Fruit fly (Drosophila melanogaster) whole organism, embryonic: Measurements from ENCODE around the gene CG14561.

Experiments
- BtbVII ChIP-seq: fragments of 200-800 bp; sonication (Bioruptor generic); optimal IDR thresholded peaks from 3 replicates; lab custom pipeline; 2017; ENCODE audit warnings: missing biosample characterization, mild to moderate bottlenecking, missing genetic modification characterization
- CG10321 ChIP-seq: fragments of 200-800 bp; sonication (Bioruptor generic); IDR thresholded peaks from 2 replicates; pipeline ENCODE4 v1.3.6; 2022; ENCODE audit warnings: missing biosample characterization, missing genetic modification characterization
- CG11247 ChIP-seq: fragments of 200-800 bp; sonication (Bioruptor generic); IDR thresholded peaks from 2 replicates; pipeline ENCODE4 v1.3.6; 2022; ENCODE audit warnings: missing biosample characterization, missing genetic modification characterization
- CG11398 ChIP-seq: fragments of 200-800 bp; sonication (Bioruptor generic); optimal IDR thresholded peaks from 2 replicates; lab custom pipeline; 2016; ENCODE audit warnings: missing biosample characterization, missing genetic modification characterization
- CG11560 ChIP-seq: fragments of 200-800 bp; sonication (Bioruptor generic); IDR thresholded peaks from 3 replicates; pipeline ENCODE4 v1.3.6; 2022; ENCODE audit warnings: missing biosample characterization, missing genetic modification characterization
- CG12219 ChIP-seq: fragments of 200-800 bp; sonication (Bioruptor generic); optimal IDR thresholded peaks from 3 replicates; lab custom pipeline; 2018; ENCODE audit warnings: missing biosample characterization, mild to moderate bottlenecking, missing genetic modification characterization
- CG13624 ChIP-seq: fragments of 200-800 bp; sonication (Bioruptor generic); optimal IDR thresholded peaks from 2 replicates; lab custom pipeline; 2016; ENCODE audit warnings: missing biosample characterization, missing genetic modification characterization
- CG15601 ChIP-seq: fragments of 200-800 bp; sonication (Bioruptor generic); optimal IDR thresholded peaks from 3 replicates; lab custom pipeline; 2019; ENCODE audit warnings: missing biosample characterization, mild to moderate bottlenecking, missing genetic modification characterization, moderate library complexity
- CG17359 ChIP-seq: fragments of 200-800 bp; sonication (Bioruptor generic); optimal IDR thresholded peaks from 3 replicates; lab custom pipeline; 2018; ENCODE audit warnings: missing biosample characterization, mild to moderate bottlenecking, missing genetic modification characterization, moderate library complexity
- CG17385 ChIP-seq: fragments of 200-800 bp; sonication (Bioruptor generic); optimal IDR thresholded peaks from 3 replicates; lab custom pipeline; 2018; ENCODE audit warnings: missing biosample characterization, mild to moderate bottlenecking, missing genetic modification characterization
- CG18476 ChIP-seq: fragments of 200-800 bp; sonication (Bioruptor generic); optimal IDR thresholded peaks from 2 replicates; lab custom pipeline; 2016; ENCODE audit warnings: missing biosample characterization, mild to moderate bottlenecking, missing genetic modification characterization
- CG18764 ChIP-seq: fragments of 200-800 bp; sonication (Bioruptor generic); optimal IDR thresholded peaks from 3 replicates; lab custom pipeline; 2016; ENCODE audit warnings: missing biosample characterization, missing genetic modification characterization
- CG30431 ChIP-seq: fragments of 200-800 bp; sonication (Bioruptor generic); optimal IDR thresholded peaks from 2 replicates; lab custom pipeline; 2017; ENCODE audit warnings: missing biosample characterization, missing genetic modification characterization
- CG32772 ChIP-seq: fragments of 200-800 bp; sonication (Bioruptor generic); IDR thresholded peaks from 2 replicates; pipeline ENCODE4 v1.3.6; 2022; ENCODE audit warnings: missing biosample characterization, missing genetic modification characterization
- CG34376 ChIP-seq: fragments of 200-800 bp; sonication (Bioruptor generic); optimal IDR thresholded peaks from 2 replicates; lab custom pipeline; 2018; ENCODE audit warnings: missing biosample characterization, mild to moderate bottlenecking, missing genetic modification characterization
- CG3995 ChIP-seq: fragments of 200-800 bp; sonication (Bioruptor generic); optimal IDR thresholded peaks from 3 replicates; lab custom pipeline; 2016; ENCODE audit warnings: missing biosample characterization, missing genetic modification characterization
- CG4854 ChIP-seq: fragments of 200-800 bp; sonication (Bioruptor generic); optimal IDR thresholded peaks from 2 replicates; lab custom pipeline; 2016; ENCODE audit warnings: missing biosample characterization, missing genetic modification characterization, inconsistent platforms
- CG6254 ChIP-seq: fragments of 200-800 bp; sonication (Bioruptor generic); optimal IDR thresholded peaks from 3 replicates; lab custom pipeline; 2017; ENCODE audit warnings: mild to moderate bottlenecking, missing biosample characterization, missing genetic modification reagents, missing genetic modification characterization
- CG6689 ChIP-seq: fragments of 200-800 bp; sonication (Bioruptor generic); IDR thresholded peaks from 2 replicates; pipeline ENCODE4 v1.3.6; 2022; ENCODE audit warnings: missing biosample characterization, missing genetic modification characterization
- CG6765 ChIP-seq: fragments of 200-800 bp; sonication (Bioruptor generic); optimal IDR thresholded peaks from 3 replicates; lab custom pipeline; 2017; ENCODE audit warnings: missing biosample characterization, mild to moderate bottlenecking, missing genetic modification characterization
- CG7372 ChIP-seq: fragments of 200-800 bp; sonication (Bioruptor generic); IDR thresholded peaks from 2 replicates; pipeline ENCODE4 v1.3.6; 2022; ENCODE audit warnings: missing biosample characterization, missing genetic modification characterization
- Dbx ChIP-seq: fragments of 200-800 bp; sonication (Bioruptor generic); IDR thresholded peaks from 3 replicates; pipeline ENCODE4 v1.3.6; 2022; ENCODE audit warnings: missing biosample characterization, missing genetic modification characterization
- HLH3B ChIP-seq: fragments of 200-800 bp; sonication (Bioruptor generic); IDR thresholded peaks from 2 replicates; pipeline ENCODE4 v1.3.6; 2022; ENCODE audit warnings: missing biosample characterization, missing genetic modification characterization
- HLH54F ChIP-seq: fragments of 200-800 bp; sonication (Bioruptor generic); optimal IDR thresholded peaks from 3 replicates; lab custom pipeline; 2016; ENCODE audit warnings: missing biosample characterization, missing genetic modification characterization
- HLHmδ ChIP-seq: fragments of 200-800 bp; sonication (Bioruptor generic); optimal IDR thresholded peaks from 2 replicates; lab custom pipeline; 2018; ENCODE audit warnings: missing biosample characterization, mild to moderate bottlenecking, missing genetic modification characterization, moderate library complexity
- Hand ChIP-seq: fragments of 200-800 bp; sonication (Bioruptor generic); optimal IDR thresholded peaks from 2 replicates; lab custom pipeline; 2017; ENCODE audit warnings: mild to moderate bottlenecking, missing biosample characterization, missing genetic modification reagents, missing genetic modification characterization
- MTF-1 ChIP-seq: fragments of 200-800 bp; sonication (Bioruptor generic); optimal IDR thresholded peaks from 2 replicates; lab custom pipeline; 2018; ENCODE audit warnings: missing biosample characterization, mild to moderate bottlenecking, missing genetic modification characterization, borderline replicate concordance
- Meics ChIP-seq: fragments of 200-800 bp; sonication (Bioruptor generic); optimal IDR thresholded peaks from 2 replicates; lab custom pipeline; 2017; ENCODE audit warnings: missing biosample characterization, mild to moderate bottlenecking, missing genetic modification characterization
- Myb ChIP-seq: fragments of 200-800 bp; sonication (Bioruptor generic); optimal IDR thresholded peaks from 2 replicates; lab custom pipeline; 2016; ENCODE audit warnings: missing biosample characterization, missing genetic modification characterization
- NC2α ChIP-seq: fragments of 200-800 bp; sonication (Bioruptor generic); optimal IDR thresholded peaks from 2 replicates; lab custom pipeline; 2016; ENCODE audit warnings: missing biosample characterization, missing genetic modification characterization
- Sox100B ChIP-seq: fragments of 200-800 bp; sonication (Bioruptor generic); optimal IDR thresholded peaks from 3 replicates; lab custom pipeline; 2018; ENCODE audit warnings: missing biosample characterization, mild to moderate bottlenecking, missing genetic modification characterization
- TFAM ChIP-seq: fragments of 200-800 bp; sonication (Bioruptor generic); optimal IDR thresholded peaks from 2 replicates; lab custom pipeline; 2017; ENCODE audit warnings: missing biosample characterization, missing genetic modification characterization, inconsistent platforms
- Xrp1 ChIP-seq: fragments of 200-800 bp; sonication (Bioruptor generic); IDR thresholded peaks from 2 replicates; pipeline ENCODE4 v1.3.6; 2022; ENCODE audit warnings: missing biosample characterization, missing genetic modification characterization
- ase ChIP-seq: fragments of 200-800 bp; sonication (Bioruptor generic); IDR thresholded peaks from 3 replicates; pipeline ENCODE4 v1.3.6; 2022; ENCODE audit warnings: missing biosample characterization, missing genetic modification characterization
- az2 ChIP-seq: fragments of 200-800 bp; sonication (Bioruptor generic); optimal IDR thresholded peaks from 3 replicates; lab custom pipeline; 2016; ENCODE audit warnings: missing biosample characterization, missing genetic modification characterization
- bowl ChIP-seq: fragments of 200-800 bp; sonication (Bioruptor generic); IDR thresholded peaks from 2 replicates; pipeline ENCODE4 v1.3.6; 2022; ENCODE audit warnings: missing biosample characterization, missing genetic modification characterization
- btn ChIP-seq: fragments of 200-800 bp; sonication (Bioruptor generic); optimal IDR thresholded peaks from 2 replicates; lab custom pipeline; 2016; ENCODE audit warnings: missing biosample characterization, missing genetic modification characterization
- caup ChIP-seq: fragments of 200-800 bp; sonication (Bioruptor generic); optimal IDR thresholded peaks from 3 replicates; lab custom pipeline; 2017; ENCODE audit warnings: missing biosample characterization, mild to moderate bottlenecking, missing genetic modification characterization, moderate library complexity; ENCODE audit not compliant: severe bottlenecking
- chn ChIP-seq: fragments of 200-800 bp; sonication (Bioruptor generic); optimal IDR thresholded peaks from 2 replicates; lab custom pipeline; 2016; ENCODE audit warnings: missing biosample characterization, missing genetic modification characterization
- ftz-f1 ChIP-seq: fragments of 200-800 bp; sonication (Bioruptor generic); optimal IDR thresholded peaks from 2 replicates; lab custom pipeline; 2016; ENCODE audit warnings: missing biosample characterization, missing genetic modification characterization
- fu2 ChIP-seq: fragments of 200-800 bp; sonication (Bioruptor generic); optimal IDR thresholded peaks from 2 replicates; lab custom pipeline; 2016; ENCODE audit warnings: missing biosample characterization, missing genetic modification characterization
- jumu ChIP-seq: fragments of 200-800 bp; sonication (Bioruptor generic); optimal IDR thresholded peaks from 3 replicates; lab custom pipeline; 2016; ENCODE audit warnings: missing biosample characterization, missing genetic modification characterization
- nom ChIP-seq: fragments of 200-800 bp; sonication (Bioruptor generic); optimal IDR thresholded peaks from 2 replicates; lab custom pipeline; 2017; ENCODE audit warnings: missing biosample characterization, missing genetic modification characterization, mild to moderate bottlenecking, moderate library complexity, missing genetic modification reagents
- pan ChIP-seq, 4 experiments: fragments of >200 bp in 3 of 4; fragments of 200-800 bp in 1 of 4; sonication (Bioruptor generic) in 1 of 4; optimal IDR thresholded peaks in 3 of 4; IDR thresholded peaks in 1 of 4; 2 replicates each; pipeline versions ENCODE4 v1.3.6 to Lab custom; 2017 to 2022; ENCODE audit warnings: missing biosample characterization in 2 of 4, missing genetic modification characterization in 2 of 4, mixed read lengths in 1 of 4
- pb ChIP-seq: fragments of 200-800 bp; sonication (Bioruptor generic); optimal IDR thresholded peaks from 3 replicates; lab custom pipeline; 2016; ENCODE audit warnings: missing biosample characterization, missing genetic modification characterization
- ro ChIP-seq: fragments of 200-800 bp; sonication (Bioruptor generic); IDR thresholded peaks from 2 replicates; pipeline ENCODE4 v1.3.6; 2022; ENCODE audit warnings: missing biosample characterization, missing genetic modification characterization
- sd ChIP-seq: fragments of 200-800 bp; sonication (Bioruptor generic); optimal IDR thresholded peaks from 3 replicates; lab custom pipeline; 2018; ENCODE audit warnings: missing biosample characterization, mild to moderate bottlenecking, missing genetic modification characterization, moderate library complexity
- sim ChIP-seq: fragments of 200-800 bp; sonication (Bioruptor generic); IDR thresholded peaks from 2 replicates; pipeline ENCODE4 v1.3.6; 2022; ENCODE audit warnings: missing biosample characterization, missing genetic modification characterization
- so ChIP-seq: fragments of 200-800 bp; sonication (Bioruptor generic); IDR thresholded peaks from 3 replicates; pipeline ENCODE4 v1.3.6; 2022; ENCODE audit warnings: missing biosample characterization, missing genetic modification characterization
- stwl ChIP-seq: fragments of 200-800 bp; sonication (Bioruptor generic); optimal IDR thresholded peaks from 3 replicates; lab custom pipeline; 2018; ENCODE audit warnings: missing biosample characterization, mild to moderate bottlenecking, missing genetic modification characterization, moderate library complexity
- ttk ChIP-seq: fragments of 200-800 bp; sonication (Bioruptor generic); IDR thresholded peaks from 2 replicates; pipeline ENCODE4 v2.1.2; 2022; ENCODE audit warnings: missing biosample characterization, missing genetic modification characterization
- zf30C ChIP-seq: fragments of 200-800 bp; sonication (Bioruptor generic); optimal IDR thresholded peaks from 3 replicates; lab custom pipeline; 2018; ENCODE audit warnings: missing biosample characterization, mild to moderate bottlenecking, missing genetic modification characterization

The CG14561 gene

DNA sequence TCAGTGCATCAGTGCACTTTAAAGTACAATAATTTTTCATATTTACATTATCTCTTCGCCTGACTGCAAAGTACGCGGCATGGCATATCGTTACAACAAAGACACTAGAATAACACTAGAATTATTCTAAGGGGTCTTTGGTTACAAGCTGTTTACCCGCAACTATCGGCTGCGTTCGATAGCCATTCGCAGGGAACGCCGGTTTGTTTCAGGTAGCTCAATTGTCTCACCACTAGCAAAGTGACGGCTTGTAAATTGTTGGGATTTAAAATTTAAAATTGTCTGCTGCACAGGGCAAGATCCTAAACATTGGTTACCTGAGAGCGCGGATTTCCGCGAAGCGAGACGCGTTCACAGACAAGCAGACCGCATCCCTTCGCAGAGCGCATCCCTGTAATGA lies at the start of gene CG14561 (continued):
- TF ChIP-seq CG13624 (GFP tag; lab: Kevin White, UChicago) = peak; percentile 3
- no peak for TF ChIP-seq CG6765 (GFP tag; lab: Kevin White, UChicago)
- no peak for TF ChIP-seq CG34376 (GFP tag; lab: Kevin White, UChicago)
- no peak for TF ChIP-seq CG6689 (GFP tag; lab: Robert Waterston, UW)
- no peak for TF ChIP-seq CG32772 (GFP tag; lab: Robert Waterston, UW)
- TF ChIP-seq CG15601 = no peak
- no peak for TF ChIP-seq CG11398 (GFP tag; lab: Kevin White, UChicago)
- no peak for TF ChIP-seq so (GFP tag; lab: Robert Waterston, UW)
- no peak for TF ChIP-seq CG7372 (GFP tag; lab: Robert Waterston, UW)
- no peak for TF ChIP-seq Sox100B
- no peak for TF ChIP-seq CG11560
- TF ChIP-seq CG17385 (GFP tag; lab: Kevin White, UChicago) = no peak
- TF ChIP-seq ro (GFP tag; lab: Robert Waterston, UW) = no peak
- TF ChIP-seq HLH54F (GFP tag; lab: Kevin White, UChicago) = peak; percentile 26
- no peak for TF ChIP-seq CG11247 (GFP tag; lab: Robert Waterston, UW)
- TF ChIP-seq ase = no peak
- peak; percentile 8 for TF ChIP-seq jumu (GFP tag; lab: Kevin White, UChicago)
- TF ChIP-seq BtbVII (GFP tag; lab: Kevin White, UChicago) = no peak
- TF ChIP-seq ftz-f1 (GFP tag; lab: Kevin White, UChicago) = no peak
- no peak for TF ChIP-seq pan (optimal IDR thresholded peaks at IDR 0.05; lab: Kevin White, UChicago)
- TF ChIP-seq pan (GFP tag; optimal IDR thresholded peaks at IDR 0.05 in 1 of 2, IDR thresholded peaks at IDR 0.05 in 1 of 2) = no peak
- TF ChIP-seq az2 (GFP tag; lab: Kevin White, UChicago) = no peak
- no peak for TF ChIP-seq CG4854 (GFP tag; lab: Kevin White, UChicago)
- peak; percentile 14; the same call in 1 of the 2 replicates for TF ChIP-seq Xrp1 (GFP tag; lab: Robert Waterston, UW)
- no peak for TF ChIP-seq sd (tag; lab: Kevin White, UChicago)
- TF ChIP-seq Meics = peak; percentile 81
- no peak for TF ChIP-seq CG18764
- TF ChIP-seq chn (GFP tag; lab: Kevin White, UChicago) = no peak
- TF ChIP-seq caup (GFP tag; lab: Kevin White, UChicago) = no peak
- no peak for TF ChIP-seq zf30C (GFP tag; lab: Kevin White, UChicago)
- peak; percentile 22 for TF ChIP-seq fu2 (GFP tag; lab: Kevin White, UChicago)
- no peak for TF ChIP-seq NC2α (GFP tag; lab: Kevin White, UChicago)
- TF ChIP-seq stwl (tag; lab: Kevin White, UChicago) = peak; percentile 93
- no peak for TF ChIP-seq CG6254 (GFP tag; lab: Kevin White, UChicago)
- TF ChIP-seq HLH3B (GFP tag; lab: Robert Waterston, UW) = no peak
- TF ChIP-seq CG10321 = no peak
- TF ChIP-seq CG3995 = peak; percentile 25
- no peak for TF ChIP-seq bowl
- peak; percentile 88 for TF ChIP-seq Myb
- no peak for TF ChIP-seq ttk (GFP tag; lab: Robert Waterston, UW)
- no peak for TF ChIP-seq sim
- TF ChIP-seq CG12219 (GFP tag; lab: Kevin White, UChicago) = no peak
- no peak for TF ChIP-seq btn (GFP tag; lab: Kevin White, UChicago)
- TF ChIP-seq MTF-1 (GFP tag; lab: Kevin White, UChicago) = no peak
- TF ChIP-seq HLHmδ (GFP tag; lab: Kevin White, UChicago) = no peak
- no peak for TF ChIP-seq CG17359 (tag; lab: Kevin White, UChicago)
- TF ChIP-seq pb (GFP tag; lab: Kevin White, UChicago) = no peak
- no peak for TF ChIP-seq TFAM (GFP tag; lab: Kevin White, UChicago)
- TF ChIP-seq nom (GFP tag; lab: Kevin White, UChicago) = no peak
- no peak for TF ChIP-seq Hand (GFP tag; lab: Kevin White, UChicago)
- TF ChIP-seq CG18476 = no peak
- no peak for TF ChIP-seq CG30431 (GFP tag; lab: Kevin White, UChicago)
- 0 out of 3 replicates have a peak, but pooled peaks have one; percentile 29 for TF ChIP-seq Dbx (GFP tag; lab: Robert Waterston, UW)
